Worm (Caenorhabditis elegans): ENCODE data around the gene F53A2.1.

DNA sequence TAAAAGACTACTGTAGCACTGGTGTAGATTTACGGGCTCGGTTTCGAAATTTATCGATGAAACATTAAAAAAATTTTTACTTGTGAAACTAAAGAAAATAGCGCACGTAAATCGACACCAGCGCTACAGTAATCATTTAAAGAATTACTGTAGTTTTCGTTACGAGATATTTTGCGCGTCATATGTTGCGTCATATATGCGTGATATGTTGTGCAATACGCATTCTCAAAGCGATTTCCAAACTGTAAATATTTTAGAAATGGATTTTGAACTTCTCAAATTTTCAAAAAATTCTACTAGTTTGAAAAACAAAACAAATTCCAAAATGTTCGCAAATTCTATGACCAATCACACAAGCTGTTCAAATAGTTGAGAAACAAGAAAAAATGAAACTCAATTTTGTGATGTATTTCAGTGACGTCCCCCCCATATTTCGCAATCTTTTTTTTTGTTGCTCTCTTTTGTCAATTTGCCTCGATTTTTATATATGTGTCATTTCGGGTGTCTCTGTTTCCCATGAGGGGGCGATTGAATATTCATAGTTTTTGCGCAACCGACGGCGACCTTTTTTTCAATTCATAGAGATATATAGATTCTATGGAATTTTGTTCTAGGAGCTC lies 46.6 kb downstream of the F53A2.1 start:
- no peak for TF ChIP-seq nhr-23 (tag; optimal IDR thresholded peaks at IDR 0.05)
- no peak for TF ChIP-seq pha-4 (tag; optimal IDR thresholded peaks at IDR 0.05)
- no peak for TF ChIP-seq R02D3.7 (tag; optimal IDR thresholded peaks at IDR 0.05)
- no peak for TF ChIP-seq jun-1 (tag; optimal IDR thresholded peaks at IDR 0.05)
- TF ChIP-seq ama-1 (optimal IDR thresholded peaks at IDR 0.05): no peak
- no peak for TF ChIP-seq daf-12 (tag; optimal IDR thresholded peaks at IDR 0.05)
- no peak for TF ChIP-seq nhr-43 (tag; optimal IDR thresholded peaks at IDR 0.05; ENCODE audit: poor library complexity, severe bottlenecking)
- no peak for TF ChIP-seq lin-15B (tag; optimal IDR thresholded peaks at IDR 0.05)
- no peak for TF ChIP-seq mdl-1 (tag; optimal IDR thresholded peaks at IDR 0.05)
- no peak for TF ChIP-seq sea-2 (GFP tag; optimal IDR thresholded peaks at IDR 0.05)

All from whole organism, L3 larva.